Fruit fly (Drosophila melanogaster): ENCODE data around the gene salt.

salt gene

DNA sequence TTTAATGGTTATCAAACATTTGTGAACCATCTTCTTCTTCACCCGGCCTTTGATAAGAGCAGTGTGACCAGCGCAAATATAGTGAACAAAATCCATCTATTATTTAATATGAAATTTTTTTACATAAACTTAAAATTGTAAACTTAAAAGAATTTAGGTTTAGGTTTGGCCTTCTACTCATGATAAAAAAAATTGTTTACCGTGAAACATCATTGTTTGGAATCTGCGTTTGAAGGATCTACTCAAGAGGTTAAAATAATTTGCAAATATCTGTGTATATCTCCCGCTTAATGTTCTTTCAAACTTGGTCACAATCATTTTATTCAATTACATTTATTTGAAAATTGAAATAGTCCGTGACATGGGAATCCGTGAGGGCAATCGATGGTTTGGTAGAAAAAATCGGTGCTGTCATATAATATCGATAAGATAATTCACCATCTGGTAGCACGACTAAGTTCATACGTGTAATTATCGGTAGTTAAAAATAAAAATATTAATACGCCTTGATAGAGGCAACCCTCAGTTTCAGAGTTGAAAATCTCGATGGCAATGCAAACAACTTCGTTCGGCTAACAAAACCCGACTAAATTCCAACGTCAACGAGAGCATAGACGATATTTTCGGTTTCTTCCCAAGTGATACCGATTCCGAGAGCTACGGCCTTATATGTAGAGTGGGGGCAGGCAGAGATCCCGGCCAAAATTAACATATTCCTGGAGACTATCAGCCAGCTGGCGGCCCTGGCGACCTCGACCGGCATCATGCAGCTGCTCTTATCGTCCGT, 17.5 kb upstream of the salt start, which contains the start of the genes betaGlu and sip3:
Gene betaGlu (minus strand): TSS at position 59 of the 787 bp plus-strand sequence.
Gene sip3 (plus strand): TSS at position 430 of the 787 bp plus-strand sequence.
- no peak for TF ChIP-seq org-1 (GFP tag; optimal IDR thresholded peaks at IDR 0.05)
- TF ChIP-seq CG18599 (GFP tag; optimal IDR thresholded peaks at IDR 0.05): no peak
- no peak for TF ChIP-seq pan (optimal IDR thresholded peaks at IDR 0.05)
- TF ChIP-seq pan (GFP tag; optimal IDR thresholded peaks at IDR 0.05 in 1 of 2, IDR thresholded peaks at IDR 0.05 in 1 of 2): no peak
- TF ChIP-seq salm (tag; optimal IDR thresholded peaks at IDR 0.05): no peak
- no peak for TF ChIP-seq Camta (GFP tag; optimal IDR thresholded peaks at IDR 0.05)
- TF ChIP-seq Eip74EF (GFP tag; optimal IDR thresholded peaks at IDR 0.05): no peak
- TF ChIP-seq Mad (GFP tag; optimal IDR thresholded peaks at IDR 0.05): no peak
- TF ChIP-seq CG7357 (GFP tag; IDR thresholded peaks at IDR 0.05): no peak
- no peak for TF ChIP-seq CG10565 (GFP tag; optimal IDR thresholded peaks at IDR 0.05)
- peak; percentile 92 for TF ChIP-seq Bgb (GFP tag; IDR thresholded peaks at IDR 0.05; ENCODE audit: partially characterized antibody)
- TF ChIP-seq fd3F (GFP tag; optimal IDR thresholded peaks at IDR 0.05): no peak
- no peak for TF ChIP-seq CG1832 (GFP tag; optimal IDR thresholded peaks at IDR 0.05)
- TF ChIP-seq Ets65A (GFP tag): peak; percentile 64
- no peak for TF ChIP-seq CG7271 (tag; optimal IDR thresholded peaks at IDR 0.05)
- no peak for TF ChIP-seq Sry-β (GFP tag; optimal IDR thresholded peaks at IDR 0.05)
- TF ChIP-seq CG10462 (GFP tag; optimal IDR thresholded peaks at IDR 0.05): no peak
- no peak for TF ChIP-seq Hmr (GFP tag; optimal IDR thresholded peaks at IDR 0.05)
- TF ChIP-seq btn (GFP tag; optimal IDR thresholded peaks at IDR 0.05): no peak
- TF ChIP-seq CG7928 (GFP tag; optimal IDR thresholded peaks at IDR 0.05): no peak
- no peak for TF ChIP-seq B-H2 (GFP tag; optimal IDR thresholded peaks at IDR 0.05)
- no peak for TF ChIP-seq Ada2b (GFP tag; IDR thresholded peaks at IDR 0.05)
- peak; percentile 89 for TF ChIP-seq CG42726 (GFP tag; IDR thresholded peaks at IDR 0.05; ENCODE audit: partially characterized antibody)
- TF ChIP-seq luna (GFP tag; optimal IDR thresholded peaks at IDR 0.05): no peak
- TF ChIP-seq unc-4 (GFP tag; IDR thresholded peaks at IDR 0.05; ENCODE audit: partially characterized antibody): peak; percentile 89
- no peak for TF ChIP-seq Deaf1 (tag; optimal IDR thresholded peaks at IDR 0.05)
- peak; percentile 94 for TF ChIP-seq CG15514 (GFP tag; optimal IDR thresholded peaks at IDR 0.05)
- TF ChIP-seq klu (GFP tag; IDR thresholded peaks at IDR 0.05): no peak
- no peak for TF ChIP-seq Hmx (GFP tag; optimal IDR thresholded peaks at IDR 0.05)
- TF ChIP-seq CG3163 (GFP tag; optimal IDR thresholded peaks at IDR 0.05): no peak
- TF ChIP-seq ara (GFP tag; IDR thresholded peaks at IDR 0.05): no peak
- no peak for TF ChIP-seq Gsc (GFP tag; IDR thresholded peaks at IDR 0.05)
- TF ChIP-seq CG4730 (GFP tag; IDR thresholded peaks at IDR 0.05): no peak
- no peak for TF ChIP-seq Side (GFP tag; optimal IDR thresholded peaks at IDR 0.05)
- no peak for TF ChIP-seq CG14441 (GFP tag; IDR thresholded peaks at IDR 0.05)
- peak; percentile 65; the same call in 1 of the 4 replicates for TF ChIP-seq chinmo (GFP tag; IDR thresholded peaks at IDR 0.05; ENCODE audit: partially characterized antibody)
- peak; percentile 11 for TF ChIP-seq CG1602 (GFP tag; optimal IDR thresholded peaks at IDR 0.05)
- TF ChIP-seq unpg (GFP tag; optimal IDR thresholded peaks at IDR 0.05): no peak
- no peak for TF ChIP-seq CG1529 (GFP tag; optimal IDR thresholded peaks at IDR 0.05)
- peak; percentile 49 for TF ChIP-seq stwl (tag; optimal IDR thresholded peaks at IDR 0.05)
- no peak for TF ChIP-seq CG8281 (tag; optimal IDR thresholded peaks at IDR 0.05)
- TF ChIP-seq crol (GFP tag; IDR thresholded peaks at IDR 0.05): no peak
- TF ChIP-seq CG31388 (GFP tag; optimal IDR thresholded peaks at IDR 0.05): no peak
- no peak for TF ChIP-seq exex (tag; optimal IDR thresholded peaks at IDR 0.05)
- TF ChIP-seq Dad (GFP tag; optimal IDR thresholded peaks at IDR 0.05): no peak
- TF ChIP-seq CG2116 (GFP tag; optimal IDR thresholded peaks at IDR 0.05): peak; percentile 89
- TF ChIP-seq odd (GFP tag; optimal IDR thresholded peaks at IDR 0.05): no peak
- TF ChIP-seq nom (GFP tag; optimal IDR thresholded peaks at IDR 0.05): no peak
- TF ChIP-seq Dip2 (GFP tag; IDR thresholded peaks at IDR 0.05): no peak
- no peak for TF ChIP-seq CG2889 (GFP tag; IDR thresholded peaks at IDR 0.05)

Measured in whole organism, embryonic.